Worm (Caenorhabditis elegans) whole organism, late embryonic: ENCODE measurements around the gene srh-118.

Source experiments
- ceh-48 ChIP-seq: sonication (generic microtip); optimal IDR thresholded peaks from 2 replicates; lab custom pipeline; 2016; ENCODE audit warnings: missing genetic modification characterization, inconsistent platforms, missing compliant biosample characterization
- ceh-9 ChIP-seq: sonication (generic microtip); optimal IDR thresholded peaks from 2 replicates; lab custom pipeline; 2016; ENCODE audit warnings: mild to moderate bottlenecking, missing genetic modification characterization, inconsistent platforms, missing compliant biosample characterization
- pag-3 ChIP-seq: sonication (generic microtip); optimal IDR thresholded peaks from 2 replicates; lab custom pipeline; 2016; ENCODE audit warnings: missing compliant biosample characterization, missing genetic modification characterization, borderline replicate concordance

ce11 chrV:17542304-17542703 lies 46.3 kb upstream of the srh-118 start:
- TF ChIP-seq pag-3 (no peak), ceh-48 (tag; lab: Kevin White, UChicago) (no peak), ceh-9 (tag; lab: Kevin White, UChicago) (no peak)
